Worm (Caenorhabditis elegans) whole organism, dauer: ENCODE data around the gene act-5.

ENCODE experiments used
- unc-62 ChIP-seq: sonication (generic microtip); optimal IDR thresholded peaks from 2 replicates; lab custom pipeline; 2017; ENCODE audit warnings: missing biosample characterization, missing genetic modification reagents, missing genetic modification characterization

Gene act-5

ce11 chrIII:13606016-13606530 is at the start of gene act-5:
Gene act-5, minus strand, starts transcription at chrIII:13606066.
- TF ChIP-seq unc-62 (GFP tag; lab: Kevin White, UChicago) = no peak

ce11 chrIII:13654950-13655349 is 49.1 kb upstream of the act-5 start:
- TF ChIP-seq unc-62 (GFP tag; lab: Kevin White, UChicago) = no peak

- TF ChIP-seq unc-62 (GFP tag; lab: Kevin White, UChicago) = no peak
Observed at ce11 chrIII:13652708-13653107, 46.8 kb upstream of the act-5 start.

- TF ChIP-seq unc-62 (GFP tag; lab: Kevin White, UChicago) = no peak
Observed at ce11 chrIII:13652010-13652409, 46.1 kb upstream of the act-5 start.

ce11 chrIII:13651414-13651813 is 45.5 kb upstream of the act-5 start:
- TF ChIP-seq unc-62 (GFP tag; lab: Kevin White, UChicago) = no peak

- TF ChIP-seq unc-62 (GFP tag; lab: Kevin White, UChicago) = no peak
Observed at ce11 chrIII:13648540-13648939, 42.7 kb upstream of the act-5 start.

- no peak for TF ChIP-seq unc-62 (GFP tag; lab: Kevin White, UChicago)
Observed at ce11 chrIII:13645885-13646488, 40.1 kb upstream of the act-5 start.

ce11 chrIII:13644279-13644678 is 38.4 kb upstream of the act-5 start:
- TF ChIP-seq unc-62 (GFP tag; lab: Kevin White, UChicago) = no peak

ce11 chrIII:13643534-13643933 is 37.7 kb upstream of the act-5 start, which contains the start of the genes drr-2 and set-16:
Gene drr-2, minus strand, starts transcription at chrIII:13643570.
Gene set-16, plus strand, starts transcription at chrIII:13643916.
- TF ChIP-seq unc-62 (GFP tag; lab: Kevin White, UChicago) = peak; percentile 42

- TF ChIP-seq unc-62 (GFP tag; lab: Kevin White, UChicago) = no peak
Observed at ce11 chrIII:13642776-13643175, 36.9 kb upstream of the act-5 start.

ce11 chrIII:13642227-13642626 is 36.4 kb upstream of the act-5 start, which contains the start of gene T12D8.10:
Gene T12D8.10, minus strand, starts transcription at chrIII:13642327.
- TF ChIP-seq unc-62 (GFP tag; lab: Kevin White, UChicago) = no peak

- TF ChIP-seq unc-62 (GFP tag; lab: Kevin White, UChicago) = no peak
Observed at ce11 chrIII:13641588-13641987, 35.7 kb upstream of the act-5 start, which contains the start of gene acbp-5. Gene acbp-5, minus strand, starts transcription at chrIII:13641688.

- TF ChIP-seq unc-62 (GFP tag; lab: Kevin White, UChicago) = no peak
Observed at ce11 chrIII:13640869-13641268, 35.0 kb upstream of the act-5 start.

- TF ChIP-seq unc-62 (GFP tag; lab: Kevin White, UChicago) = no peak
Observed at ce11 chrIII:13640003-13640499, 34.2 kb upstream of the act-5 start.

- no peak for TF ChIP-seq unc-62 (GFP tag; lab: Kevin White, UChicago)
Observed at ce11 chrIII:13637681-13638080, 31.8 kb upstream of the act-5 start.

- no peak for TF ChIP-seq unc-62 (GFP tag; lab: Kevin White, UChicago)
Observed at ce11 chrIII:13635730-13636360, 30.0 kb upstream of the act-5 start.
